Worm (Caenorhabditis elegans) whole organism, young adult: ENCODE results near the gene arrd-25.
A peak's percentile ranks its signal among the peaks of the same experiment; 100 is the strongest.

Experiments used
- B0019.2 ChIP-seq: fragments of 200-800 bp; sonication (Bioruptor generic); conservative IDR thresholded peaks from 2 replicates; pipeline ENCODE4 v1.3.6; 2022; ENCODE audit warnings: missing genetic modification reagents, missing genetic modification characterization, missing compliant biosample characterization
- B0035.1 ChIP-seq: sonication (generic microtip); optimal IDR thresholded peaks from 2 replicates; lab custom pipeline; 2016; ENCODE audit warnings: missing genetic modification characterization, mild to moderate bottlenecking, missing compliant biosample characterization, missing genotype, missing genetic modification reagents
- B0336.3 ChIP-seq: fragments of 200-800 bp; sonication (Bioruptor generic); IDR thresholded peaks from 2 replicates; pipeline ENCODE4 v1.3.6; 2022; ENCODE audit warnings: missing genetic modification characterization, missing compliant biosample characterization
- C06A6.2 ChIP-seq: fragments of 200-800 bp; sonication (Bioruptor generic); conservative IDR thresholded peaks from 2 replicates; pipeline ENCODE4 v1.3.6; 2022; ENCODE audit warnings: missing genetic modification characterization, missing compliant biosample characterization
- C17E4.6 ChIP-seq: fragments of 200-800 bp; sonication (Bioruptor generic); IDR thresholded peaks from 2 replicates; pipeline ENCODE4 v1.3.6; 2022; ENCODE audit warnings: missing genetic modification reagents, missing genetic modification characterization, missing compliant biosample characterization
- D2030.7 ChIP-seq: fragments of 200-800 bp; sonication (Bioruptor generic); IDR thresholded peaks from 2 replicates; pipeline ENCODE4 v1.3.6; 2022; ENCODE audit warnings: missing genetic modification reagents, missing genetic modification characterization, missing compliant biosample characterization
- F23B12.7 ChIP-seq: sonication (generic microtip); optimal IDR thresholded peaks from 2 replicates; lab custom pipeline; 2017; ENCODE audit warnings: missing genetic modification characterization, mild to moderate bottlenecking, missing compliant biosample characterization, antibody characterized with exemption, moderate library complexity; ENCODE audit not compliant: insufficient read depth
- F39B2.1 ChIP-seq: fragments of 200-800 bp; sonication (Bioruptor generic); IDR thresholded peaks from 2 replicates; pipeline ENCODE4 v1.3.6; 2022; ENCODE audit warnings: missing genetic modification reagents, missing genetic modification characterization, missing compliant biosample characterization
- F57C9.4 ChIP-seq: sonication (generic microtip); optimal IDR thresholded peaks from 2 replicates; lab custom pipeline; 2017; ENCODE audit warnings: mild to moderate bottlenecking, missing genetic modification characterization, missing compliant biosample characterization
- K11D2.4 ChIP-seq: fragments of 200-800 bp; sonication (Bioruptor generic); IDR thresholded peaks from 2 replicates; pipeline ENCODE4 v1.3.6; 2022; ENCODE audit warnings: missing genetic modification reagents, missing genetic modification characterization, missing compliant biosample characterization
- K12H6.12 ChIP-seq: fragments of 200-800 bp; sonication (Bioruptor generic); optimal IDR thresholded peaks from 2 replicates; lab custom pipeline; 2018; ENCODE audit warnings: mild to moderate bottlenecking, missing genetic modification characterization, missing compliant biosample characterization
- Y53F4B.3 ChIP-seq: fragments of 200-800 bp; sonication (Bioruptor generic); IDR thresholded peaks from 2 replicates; pipeline ENCODE4 v1.3.6; 2022; ENCODE audit warnings: missing genetic modification reagents, missing genetic modification characterization, missing compliant biosample characterization
- Y53G8AR.9 ChIP-seq: fragments of 200-800 bp; sonication (Bioruptor generic); conservative IDR thresholded peaks from 2 replicates; pipeline ENCODE4 v1.3.6; 2022; ENCODE audit warnings: missing genetic modification reagents, missing genetic modification characterization, missing compliant biosample characterization
- ZK185.1 ChIP-seq: sonication (generic microtip); optimal IDR thresholded peaks from 2 replicates; lab custom pipeline; 2016; ENCODE audit warnings: mild to moderate bottlenecking, missing genetic modification characterization, missing compliant biosample characterization; ENCODE audit not compliant: poor library complexity, severe bottlenecking
- akir-1 ChIP-seq: fragments of 200-800 bp; sonication (Bioruptor generic); optimal IDR thresholded peaks from 2 replicates; lab custom pipeline; 2018; ENCODE audit warnings: mild to moderate bottlenecking, missing genetic modification characterization, moderate library complexity, missing compliant biosample characterization
- ama-1 ChIP-seq, 3 experiments: fragments of 150-350 bp in 1 of 3; sonication (generic microtip) in 2 of 3; optimal IDR thresholded peaks; 2 replicates each; lab custom pipeline; 2014 to 2018; ENCODE audit warnings: missing biosample characterization in 2 of 3, missing genetic modification characterization in 2 of 3, missing genetic modification reagents in 2 of 3
- aptf-3 ChIP-seq: fragments of 200-800 bp; sonication (Bioruptor generic); IDR thresholded peaks from 2 replicates; pipeline ENCODE4 v1.3.6; 2022; ENCODE audit warnings: missing genetic modification characterization, missing compliant biosample characterization
- atf-7 ChIP-seq: sonication (generic microtip); optimal IDR thresholded peaks from 2 replicates; lab custom pipeline; 2017; ENCODE audit warnings: mild to moderate bottlenecking, missing genetic modification characterization, missing compliant biosample characterization
- attf-5 ChIP-seq: fragments of 200-800 bp; sonication (Bioruptor generic); optimal IDR thresholded peaks from 2 replicates; lab custom pipeline; 2018; ENCODE audit warnings: mild to moderate bottlenecking, missing genetic modification characterization, missing compliant biosample characterization
- attf-6 ChIP-seq: fragments of 200-800 bp; sonication (Bioruptor generic); IDR thresholded peaks from 2 replicates; pipeline ENCODE4 v1.3.6; 2022; ENCODE audit warnings: missing genetic modification reagents, missing genetic modification characterization, missing compliant biosample characterization
- bed-1 ChIP-seq: fragments of 200-800 bp; sonication (Bioruptor generic); IDR thresholded peaks from 2 replicates; pipeline ENCODE4 v1.3.6; 2022; ENCODE audit warnings: missing genetic modification reagents, missing genetic modification characterization, missing compliant biosample characterization
- bed-2 ChIP-seq: fragments of 200-800 bp; sonication (Bioruptor generic); IDR thresholded peaks from 2 replicates; pipeline ENCODE4 v1.3.6; 2022; ENCODE audit warnings: missing genetic modification reagents, missing genetic modification characterization, missing compliant biosample characterization
- ceh-40 ChIP-seq: fragments of 200-800 bp; sonication (Bioruptor generic); IDR thresholded peaks from 2 replicates; pipeline ENCODE4 v1.3.6; 2022; ENCODE audit warnings: missing genetic modification characterization, missing compliant biosample characterization
- ceh-79 ChIP-seq: sonication (generic microtip); optimal IDR thresholded peaks from 2 replicates; lab custom pipeline; 2017; ENCODE audit warnings: mild to moderate bottlenecking, missing genetic modification characterization, missing compliant biosample characterization
- egl-44 ChIP-seq: fragments of 200-800 bp; sonication (Bioruptor generic); IDR thresholded peaks from 2 replicates; pipeline ENCODE4 v1.3.6; 2022; ENCODE audit warnings: missing genetic modification reagents, missing genetic modification characterization, missing compliant biosample characterization
- ekl-4 ChIP-seq: fragments of 200-800 bp; sonication (Bioruptor generic); IDR thresholded peaks from 2 replicates; pipeline ENCODE4 v1.3.6; 2022; ENCODE audit warnings: missing genetic modification reagents, missing genetic modification characterization, missing compliant biosample characterization
- him-1 ChIP-seq: sonication (generic microtip); optimal IDR thresholded peaks from 2 replicates; lab custom pipeline; 2016; ENCODE audit warnings: missing genotype, missing genetic modification reagents, missing genetic modification characterization, missing compliant biosample characterization
- hlh-12 ChIP-seq: sonication (generic microtip); optimal IDR thresholded peaks from 2 replicates; lab custom pipeline; 2016; ENCODE audit warnings: missing genetic modification characterization, missing compliant biosample characterization
- hlh-26 ChIP-seq: fragments of 200-800 bp; sonication (Bioruptor generic); conservative IDR thresholded peaks from 2 replicates; pipeline ENCODE4 v1.3.6; 2022; ENCODE audit warnings: missing genetic modification reagents, missing genetic modification characterization, missing compliant biosample characterization
- let-526 ChIP-seq: fragments of 200-800 bp; sonication (Bioruptor generic); IDR thresholded peaks from 2 replicates; pipeline ENCODE4 v1.3.6; 2022; ENCODE audit warnings: missing genetic modification reagents, missing genetic modification characterization, missing compliant biosample characterization
- lin-35 ChIP-seq, 3 experiments: fragments of 150-350 bp in 2 of 3; sonication (generic microtip) in 1 of 3; optimal IDR thresholded peaks; 2 replicates each; lab custom pipeline; 2014 to 2018; ENCODE audit warnings: missing biosample characterization in 3 of 3, missing genetic modification characterization in 3 of 3, missing genetic modification reagents in 3 of 3
- lin-40 ChIP-seq: sonication (generic microtip); optimal IDR thresholded peaks from 2 replicates; lab custom pipeline; 2016; ENCODE audit warnings: missing genetic modification characterization, mild to moderate bottlenecking, missing compliant biosample characterization, missing genotype, missing genetic modification reagents
- madf-10 ChIP-seq: sonication (generic microtip); optimal IDR thresholded peaks from 2 replicates; lab custom pipeline; 2016; ENCODE audit warnings: mild to moderate bottlenecking, missing genetic modification characterization, missing compliant biosample characterization
- madf-3 ChIP-seq: fragments of 200-800 bp; sonication (Bioruptor generic); IDR thresholded peaks from 2 replicates; pipeline ENCODE4 v1.3.6; 2022; ENCODE audit warnings: missing genetic modification reagents, missing genetic modification characterization, missing compliant biosample characterization
- mxl-1 ChIP-seq: sonication (generic microtip); optimal IDR thresholded peaks from 2 replicates; lab custom pipeline; 2016; ENCODE audit warnings: missing genetic modification characterization, missing compliant biosample characterization
- nfya-1 ChIP-seq: sonication (generic microtip); optimal IDR thresholded peaks from 2 replicates; lab custom pipeline; 2017; ENCODE audit warnings: antibody characterized with exemption, missing compliant biosample characterization, missing genetic modification characterization, borderline replicate concordance; ENCODE audit not compliant: insufficient read depth
- nfyb-1 ChIP-seq: fragments of 200-800 bp; sonication (Bioruptor generic); IDR thresholded peaks from 2 replicates; pipeline ENCODE4 v1.3.6; 2022; ENCODE audit warnings: missing genetic modification reagents, missing genetic modification characterization, missing compliant biosample characterization
- nhr-179 ChIP-seq: sonication (generic microtip); optimal IDR thresholded peaks from 2 replicates; lab custom pipeline; 2016; ENCODE audit warnings: mild to moderate bottlenecking, missing genetic modification characterization, missing compliant biosample characterization
- nhr-27 ChIP-seq: fragments of 200-800 bp; sonication (Bioruptor generic); optimal IDR thresholded peaks from 2 replicates; lab custom pipeline; 2018; ENCODE audit warnings: mild to moderate bottlenecking, missing genetic modification characterization, moderate library complexity, missing compliant biosample characterization
- pha-4 ChIP-seq: fragments of 150-350 bp; sonication (generic microtip); optimal IDR thresholded peaks from 2 replicates; lab custom pipeline; 2014; ENCODE audit warnings: missing biosample characterization, missing genetic modification reagents, missing genetic modification characterization
- sdz-38 ChIP-seq: sonication (generic microtip); optimal IDR thresholded peaks from 2 replicates; lab custom pipeline; 2016; ENCODE audit warnings: missing genotype, missing genetic modification characterization, missing compliant biosample characterization
- tbx-9 ChIP-seq: sonication (generic microtip); optimal IDR thresholded peaks from 2 replicates; lab custom pipeline; 2016; ENCODE audit warnings: borderline replicate concordance, missing genetic modification characterization, inconsistent platforms, missing compliant biosample characterization
- xnd-1 ChIP-seq: sonication (generic microtip); optimal IDR thresholded peaks from 2 replicates; lab custom pipeline; 2016; ENCODE audit warnings: missing genotype, missing genetic modification reagents, missing genetic modification characterization, missing compliant biosample characterization
- zfh-2 ChIP-seq: fragments of 200-800 bp; sonication (Bioruptor generic); conservative IDR thresholded peaks from 2 replicates; pipeline ENCODE4 v1.3.6; 2022; ENCODE audit warnings: missing genetic modification reagents, missing genetic modification characterization, missing compliant biosample characterization
- zim-3 ChIP-seq: sonication (generic microtip); optimal IDR thresholded peaks from 2 replicates; lab custom pipeline; 2017; ENCODE audit warnings: mild to moderate bottlenecking, missing genetic modification characterization, moderate library complexity, missing compliant biosample characterization
- ztf-25 ChIP-seq: fragments of 200-800 bp; sonication (Bioruptor generic); IDR thresholded peaks from 2 replicates; pipeline ENCODE4 v1.3.6; 2022; ENCODE audit warnings: missing genetic modification reagents, missing genetic modification characterization, missing compliant biosample characterization
- ztf-26 ChIP-seq: sonication (generic microtip); optimal IDR thresholded peaks from 2 replicates; lab custom pipeline; 2017; ENCODE audit warnings: missing genetic modification characterization, missing compliant biosample characterization
- ztf-6 ChIP-seq: fragments of 200-800 bp; sonication (Bioruptor generic); IDR thresholded peaks from 2 replicates; pipeline ENCODE4 v1.3.6; 2022; ENCODE audit warnings: missing genetic modification reagents, missing genetic modification characterization, missing compliant biosample characterization

The arrd-25 gene

ce11 chrX:14063830-14064229 lies 30.2 kb downstream of the arrd-25 start (continued):
- TF ChIP-seq sdz-38 (tag; lab: Kevin White, UChicago) (no peak), atf-7 (tag; lab: Kevin White, UChicago) (peak; percentile 90), hlh-26 (GFP tag; lab: Robert Waterston, UW) (0 out of 2 replicates have a peak, but pooled peaks have one; percentile 49), bed-1 (GFP tag; lab: Robert Waterston, UW) (0 out of 2 replicates have a peak, but pooled peaks have one; percentile 53), ztf-25 (GFP tag; lab: Robert Waterston, UW) (peak; percentile 98), akir-1 (no peak), nfyb-1 (GFP tag; lab: Robert Waterston, UW) (peak; percentile 93), pha-4 (tag; lab: Kevin White, UChicago) (no peak), let-526 (GFP tag; lab: Robert Waterston, UW) (peak; percentile 94), C17E4.6 (GFP tag; lab: Robert Waterston, UW) (no peak; the same call in 1 of the 2 replicates), bed-2 (GFP tag; lab: Robert Waterston, UW) (peak; percentile 77), xnd-1 (tag; lab: Kevin White, UChicago) (no peak), nfya-1 (tag; lab: Kevin White, UChicago) (no peak), nhr-27 (tag; lab: Kevin White, UChicago) (peak; percentile 91), nhr-179 (tag; lab: Kevin White, UChicago) (peak; percentile 41), mxl-1 (peak; percentile 96), K12H6.12 (peak; percentile 90), him-1 (tag; lab: Kevin White, UChicago) (peak; percentile 86), attf-6 (GFP tag; lab: Robert Waterston, UW) (peak; percentile 69; the same call in 1 of the 2 replicates), ama-1 (optimal IDR thresholded peaks at IDR 0.05; lab: Kevin White, UChicago) (peak; percentile 15), ama-1 (GFP tag; optimal IDR thresholded peaks at IDR 0.05; lab: Kevin White, UChicago) (peak; percentile 70 to 95), madf-10 (peak; percentile 91), lin-35 (GFP tag; optimal IDR thresholded peaks at IDR 0.05; lab: Kevin White, UChicago) (peak in 1 of 3 experiments; percentile 90), zim-3 (tag; lab: Kevin White, UChicago) (peak; percentile 88), B0336.3 (peak; percentile 72), hlh-12 (tag; lab: Kevin White, UChicago) (peak; percentile 76), attf-5 (GFP tag; lab: Kevin White, UChicago) (peak; percentile 84), B0019.2 (GFP tag; lab: Robert Waterston, UW) (peak; percentile 58; the same call in 1 of the 2 replicates), ceh-79 (tag; lab: Kevin White, UChicago) (peak; percentile 85), lin-40 (peak; percentile 91), egl-44 (GFP tag; lab: Robert Waterston, UW) (peak; percentile 96), tbx-9 (tag; lab: Kevin White, UChicago) (peak; percentile 84), K11D2.4 (GFP tag; lab: Robert Waterston, UW) (peak; percentile 90), madf-3 (GFP tag; lab: Robert Waterston, UW) (peak; percentile 78; the same call in 1 of the 2 replicates), F23B12.7 (tag; lab: Kevin White, UChicago) (peak; percentile 87), ztf-26 (tag; lab: Kevin White, UChicago) (peak; percentile 84), zfh-2 (GFP tag; lab: Robert Waterston, UW) (no peak), C06A6.2 (peak; percentile 79), Y53F4B.3 (peak; percentile 66; the same call in 1 of the 2 replicates), ceh-40 (peak; percentile 88), ztf-6 (GFP tag; lab: Robert Waterston, UW) (peak; percentile 82; the same call in 1 of the 2 replicates), F39B2.1 (peak; percentile 62; the same call in 1 of the 2 replicates), aptf-3 (GFP tag; lab: Robert Waterston, UW) (peak; percentile 95), Y53G8AR.9 (peak; percentile 79), ekl-4 (GFP tag; lab: Robert Waterston, UW) (peak; percentile 87), F57C9.4 (peak; percentile 23), ZK185.1 (peak; percentile 93), B0035.1 (tag; lab: Kevin White, UChicago) (peak; percentile 81), D2030.7 (GFP tag; lab: Robert Waterston, UW) (peak; percentile 83)
